Worm (Caenorhabditis elegans) whole organism, L2 larva: Measurements from ENCODE around the gene dpyd-1.

Experiments
- R02D3.7 ChIP-seq: fragments of 150-350 bp; optimal IDR thresholded peaks from 2 replicates; lab custom pipeline; 2014; ENCODE audit warnings: missing biosample characterization, missing genetic modification characterization
- ZK546.5 ChIP-seq: sonication (generic microtip); optimal IDR thresholded peaks from 2 replicates; lab custom pipeline; 2017; ENCODE audit warnings: missing biosample characterization, missing genetic modification characterization
- egl-27 ChIP-seq: sonication (generic microtip); optimal IDR thresholded peaks from 3 replicates; lab custom pipeline; 2017; ENCODE audit warnings: missing biosample characterization, missing genetic modification reagents, missing genetic modification characterization
- nhr-12 ChIP-seq: fragments of 150-350 bp; optimal IDR thresholded peaks from 2 replicates; lab custom pipeline; 2014; ENCODE audit warnings: missing biosample characterization, missing genetic modification characterization
- sem-4 ChIP-seq: fragments of 150-350 bp; optimal IDR thresholded peaks from 2 replicates; lab custom pipeline; 2014; ENCODE audit warnings: missing biosample characterization, missing genetic modification reagents, missing genetic modification characterization
- snpc-4 ChIP-seq: fragments of 150-350 bp; optimal IDR thresholded peaks from 2 replicates; lab custom pipeline; 2014; ENCODE audit warnings: missing biosample characterization, missing genetic modification characterization

DNA sequence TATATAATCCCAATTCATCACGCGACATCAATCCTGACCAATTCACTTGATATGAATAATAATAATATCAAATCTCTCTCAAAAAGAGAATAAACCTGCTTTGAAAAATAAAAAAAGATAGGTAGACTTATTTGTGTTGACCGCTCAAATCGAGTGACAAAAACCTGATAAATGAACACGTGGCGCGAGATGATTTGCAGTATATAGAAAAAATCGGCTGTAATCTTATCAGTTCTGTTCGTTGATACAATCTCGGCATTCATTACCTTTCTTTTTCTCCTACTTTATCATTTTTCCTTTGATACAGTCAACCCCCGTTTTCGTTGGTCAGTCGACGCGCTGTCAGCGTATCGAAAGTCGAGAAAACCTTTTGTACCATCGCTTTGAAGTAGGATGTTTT is 362 bp upstream of the dpyd-1 start:
- TF ChIP-seq snpc-4 (tag; lab: Kevin White, UChicago) (no peak), egl-27 (tag; lab: Kevin White, UChicago) (peak; percentile 44), R02D3.7 (tag; lab: Kevin White, UChicago) (no peak), ZK546.5 (tag; lab: Kevin White, UChicago) (no peak), sem-4 (tag; lab: Kevin White, UChicago) (no peak), nhr-12 (no peak)
